Worm (Caenorhabditis elegans): ENCODE measurements around the gene F58A6.5.
"Not testable (repeated sequence)": the region's sequence is repeated elsewhere in the genome, so short reads cannot be mapped to it uniquely, and the experiment has no call there.

The F58A6.5 gene

DNA sequence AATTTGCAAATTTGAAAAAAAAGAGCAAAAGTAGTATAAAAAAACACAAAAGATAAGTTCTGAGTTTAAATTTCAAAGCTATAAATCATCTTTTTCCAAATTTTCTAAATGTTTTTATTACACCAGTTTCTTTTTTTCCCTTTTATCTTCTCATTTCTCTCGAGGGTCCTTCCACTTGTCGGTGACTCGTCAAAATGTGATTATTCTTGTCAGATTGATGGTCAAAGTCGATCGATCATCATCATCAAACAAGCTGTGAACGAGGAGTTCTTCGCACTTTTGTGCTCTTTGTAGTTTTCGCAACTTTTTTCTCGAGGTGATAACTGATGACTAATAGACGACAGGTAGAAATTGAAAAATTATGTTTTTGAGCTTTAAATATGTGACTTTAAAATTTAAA lies 27.6 kb downstream of the F58A6.5 start:
- TF ChIP-seq unc-62 (GFP tag; optimal IDR thresholded peaks at IDR 0.05): no peak

DNA sequence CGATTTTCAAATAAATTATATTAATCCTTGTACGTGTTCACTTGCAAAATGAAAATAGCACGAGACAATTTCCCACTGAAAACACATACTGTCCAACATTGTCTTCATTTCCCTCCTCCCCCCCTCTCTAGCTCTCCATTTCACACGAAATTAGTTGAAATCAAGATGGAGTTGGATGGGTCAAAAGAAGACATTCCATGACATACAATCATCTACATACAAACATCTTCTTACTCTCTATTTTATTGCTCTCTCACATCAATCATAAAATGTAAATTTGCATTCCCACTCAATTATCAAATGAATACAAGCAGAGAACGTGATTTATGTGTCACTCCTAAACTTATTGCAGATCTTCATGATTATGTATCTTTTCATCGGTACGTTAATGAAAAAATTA lies 32.5 kb downstream of the F58A6.5 start, which contains the start of gene srsy-1:
Gene srsy-1 (plus strand): TSS at position 301 of the 400 bp plus-strand sequence.
- TF ChIP-seq unc-62 (GFP tag; optimal IDR thresholded peaks at IDR 0.05): no peak

DNA sequence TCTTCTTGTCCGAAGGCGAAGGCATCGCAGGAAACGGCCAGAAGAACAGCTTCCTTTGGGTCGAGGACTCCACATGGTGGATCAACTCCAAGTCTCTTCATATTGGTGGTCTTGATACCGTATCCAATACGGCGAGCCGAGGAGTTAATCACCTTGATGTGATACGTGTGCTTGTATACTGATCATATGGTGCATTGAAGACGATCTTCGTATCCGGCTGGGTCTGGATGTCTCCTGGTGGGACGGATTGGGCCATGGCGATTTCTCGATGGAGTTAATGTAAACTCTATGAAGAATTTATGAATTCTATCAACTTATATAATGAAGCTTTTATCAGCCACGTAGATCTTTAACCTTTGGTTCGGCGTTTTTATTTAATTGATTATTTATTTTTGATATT lies 33.0 kb downstream of the F58A6.5 start, which contains the start of gene msp-74:
Gene msp-74 (minus strand): TSS at position 101 of the 400 bp plus-strand sequence.
- TF ChIP-seq unc-62 (GFP tag; optimal IDR thresholded peaks at IDR 0.05): not testable (repeated sequence)

DNA sequence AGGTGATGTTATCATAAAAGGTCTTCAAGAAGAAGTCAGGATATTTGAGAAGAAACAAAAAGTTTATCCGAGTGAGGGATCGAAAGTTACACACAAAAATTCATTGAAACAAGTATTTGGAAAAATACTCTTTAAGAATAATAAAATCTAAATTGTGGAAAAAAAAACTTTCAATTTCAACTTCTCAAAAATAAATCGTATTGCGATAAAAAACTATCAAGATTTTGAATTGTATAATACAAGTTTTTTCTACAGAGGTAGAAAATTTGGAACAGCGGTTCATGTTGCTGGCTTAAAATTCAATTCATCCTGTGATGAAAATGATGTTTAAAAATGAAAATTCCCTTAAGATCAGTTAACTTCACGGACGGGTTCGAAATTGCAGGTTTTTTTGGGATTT lies 36.2 kb downstream of the F58A6.5 start, which contains the start of gene F09C12.8:
Gene F09C12.8 (plus strand): TSS at position 301 of the 400 bp plus-strand sequence.
- TF ChIP-seq unc-62 (GFP tag; optimal IDR thresholded peaks at IDR 0.05): no peak

DNA sequence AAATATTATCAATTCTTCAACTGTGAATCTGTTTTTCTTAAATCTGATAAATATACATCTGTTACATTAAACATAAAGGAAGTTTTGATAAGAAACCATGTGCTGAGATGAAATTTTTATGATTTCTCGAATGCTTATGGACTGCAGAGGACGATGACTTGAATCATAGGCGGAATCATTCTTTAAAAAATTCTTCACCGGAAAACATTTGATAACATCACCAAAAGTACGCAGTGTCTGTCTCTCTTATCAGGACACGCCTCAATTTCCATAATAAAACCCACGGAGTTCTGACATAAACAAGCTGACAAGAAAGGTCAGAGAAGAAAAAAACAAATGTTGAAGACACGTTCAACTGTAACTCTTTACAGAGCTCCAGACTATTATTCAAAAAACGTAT lies 38.6 kb downstream of the F58A6.5 start, which contains the start of gene F09C12.2:
Gene F09C12.2 (plus strand): TSS at position 320 of the 400 bp plus-strand sequence.
- TF ChIP-seq unc-62 (GFP tag; optimal IDR thresholded peaks at IDR 0.05): no peak

DNA sequence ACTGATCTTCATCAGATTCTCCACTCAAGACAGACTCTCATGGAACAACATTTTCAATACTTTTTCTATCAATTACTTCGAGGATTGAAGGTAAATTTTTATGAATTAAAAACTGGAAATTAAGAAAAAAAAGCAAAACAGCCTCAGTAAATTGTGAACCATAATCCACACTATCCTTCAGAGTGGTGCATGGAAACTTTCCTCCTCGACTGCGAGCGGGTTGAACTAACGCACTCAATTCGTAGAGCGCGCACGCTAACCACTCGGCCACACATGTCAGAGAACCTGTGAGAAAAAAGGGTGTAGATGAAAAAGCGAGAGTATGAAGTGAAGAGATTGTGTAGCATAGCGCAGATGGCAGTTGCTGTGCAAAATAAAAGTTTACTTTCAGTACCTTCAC lies 43.2 kb downstream of the F58A6.5 start:
- no peak for TF ChIP-seq unc-62 (GFP tag; optimal IDR thresholded peaks at IDR 0.05)

DNA sequence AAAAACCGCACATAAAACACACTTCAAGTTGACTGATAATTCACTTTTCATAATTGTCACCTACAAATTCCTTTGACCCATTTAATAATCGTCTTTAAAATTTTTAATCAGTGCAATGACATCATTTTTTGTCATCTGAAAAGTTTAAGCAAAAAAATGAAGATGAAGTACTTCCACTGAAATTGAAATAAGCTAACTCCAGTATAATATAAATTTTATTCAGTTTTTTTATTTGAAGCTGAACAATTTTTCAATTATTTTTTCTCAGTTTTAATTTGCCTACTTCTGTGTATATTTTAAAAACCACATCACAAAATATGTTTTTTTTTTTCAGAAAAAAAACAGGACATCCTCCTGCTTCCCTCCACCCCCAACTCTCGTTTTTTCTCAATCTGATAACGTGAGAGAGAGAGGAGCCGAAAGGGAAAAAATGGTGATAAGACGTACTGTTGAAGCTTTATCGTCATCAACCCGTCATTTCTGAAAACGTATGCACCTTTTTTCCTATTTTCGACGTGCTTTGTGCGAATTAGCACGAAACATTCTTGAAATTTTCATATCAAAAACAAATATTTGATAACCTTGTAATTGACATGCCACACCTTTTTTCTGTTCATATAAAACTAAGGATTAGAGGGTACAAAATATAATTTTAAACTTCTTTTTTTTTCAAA lies 44.3 kb downstream of the F58A6.5 start, which contains the start of the genes C04G6.11 and mpk-2:
Gene C04G6.11 (minus strand): TSS at position 51 of the 674 bp plus-strand sequence.
Gene mpk-2 (plus strand): TSS at position 335 of the 674 bp plus-strand sequence.
- TF ChIP-seq unc-62 (GFP tag; optimal IDR thresholded peaks at IDR 0.05): no peak

DNA sequence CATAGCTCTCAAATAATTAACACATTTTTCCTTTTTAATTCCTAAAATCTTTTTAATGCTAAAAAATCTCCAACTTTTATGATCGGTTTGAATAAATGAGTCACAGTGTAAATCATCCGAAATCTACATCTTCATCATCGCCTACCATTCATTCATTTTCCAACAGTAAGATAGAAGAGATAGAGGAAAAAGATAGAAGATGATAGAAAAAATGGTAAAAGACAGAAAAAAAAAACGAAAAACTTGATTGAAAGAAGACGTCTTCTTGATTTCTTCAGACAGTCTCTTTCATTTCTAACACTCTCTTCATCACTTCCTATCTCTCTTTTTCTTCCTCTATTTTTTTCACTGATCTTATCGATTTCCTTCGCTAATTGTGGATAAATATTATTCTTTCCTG lies 45.1 kb downstream of the F58A6.5 start:
- TF ChIP-seq unc-62 (GFP tag; optimal IDR thresholded peaks at IDR 0.05): no peak

DNA sequence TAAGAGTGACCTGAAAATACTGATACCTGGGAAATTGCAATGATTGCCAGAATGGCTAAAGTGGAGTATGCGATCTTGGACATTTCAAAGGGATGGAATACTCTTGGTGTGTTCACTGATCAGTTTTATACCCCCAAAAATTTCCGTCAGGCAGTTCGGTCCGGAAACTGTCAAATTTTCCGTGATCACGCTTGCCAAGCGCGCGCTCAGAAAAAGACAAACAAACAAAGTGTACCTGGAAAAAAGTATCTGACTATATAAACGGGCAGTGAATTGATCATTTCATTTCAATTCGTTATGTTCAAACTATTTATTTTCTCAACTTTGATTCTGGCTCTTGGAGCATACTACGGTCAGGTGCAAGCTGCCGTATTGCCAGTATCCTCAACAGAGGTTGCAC lies 46.5 kb downstream of the F58A6.5 start, which contains the start of the genes idpb-3 and idpb-1:
Gene idpb-3 (minus strand): TSS at position 101 of the 400 bp plus-strand sequence.
Gene idpb-1 (plus strand): TSS at position 284 of the 400 bp plus-strand sequence.
- TF ChIP-seq unc-62 (GFP tag; optimal IDR thresholded peaks at IDR 0.05): no peak

DNA sequence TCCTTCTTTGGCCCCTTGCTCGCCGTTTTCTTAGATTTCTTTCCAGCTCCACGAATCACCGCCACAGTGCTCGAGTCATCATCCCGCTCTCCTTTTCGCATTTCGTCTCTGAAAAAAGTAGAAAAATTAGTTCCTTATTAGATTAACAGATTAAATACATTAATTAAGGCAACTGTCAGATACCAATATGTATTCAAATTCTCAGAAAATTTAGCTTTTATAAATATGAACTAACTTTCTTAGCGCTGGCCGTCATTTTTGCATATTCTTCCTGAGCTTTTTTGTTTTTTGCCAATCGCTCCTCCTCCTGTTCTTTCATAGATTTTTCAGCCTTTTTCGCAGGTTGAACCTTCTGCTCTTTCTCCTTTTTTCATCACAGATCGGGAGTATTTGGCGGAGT lies 48.6 kb downstream of the F58A6.5 start, which contains the start of gene C04G6.6:
Gene C04G6.6 (minus strand): TSS at position 101 of the 400 bp plus-strand sequence.
- TF ChIP-seq unc-62 (GFP tag; optimal IDR thresholded peaks at IDR 0.05): no peak

DNA sequence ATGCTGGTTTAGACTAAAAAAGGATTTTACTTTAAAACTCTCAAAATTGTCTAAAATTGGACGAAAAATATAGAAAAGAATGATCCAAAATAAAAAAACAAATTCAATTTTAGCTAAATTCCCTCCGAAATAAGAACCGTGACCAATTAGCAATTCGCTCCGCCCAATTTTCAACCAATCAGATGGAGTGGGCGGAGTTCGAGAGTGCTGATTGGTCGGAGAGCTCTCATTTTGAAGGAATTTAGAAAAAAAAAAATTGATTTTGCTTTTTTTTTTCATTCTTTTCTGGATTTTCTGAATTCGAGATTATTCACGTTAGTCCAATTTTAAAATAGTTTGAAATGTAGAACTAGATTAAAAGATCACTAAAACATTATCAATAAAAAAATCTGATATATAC lies 49.2 kb downstream of the F58A6.5 start:
- TF ChIP-seq unc-62 (GFP tag; optimal IDR thresholded peaks at IDR 0.05): no peak

All from whole organism, dauer.